Worm (Caenorhabditis elegans): ENCODE results near the gene tbx-31.
A peak's percentile ranks its signal among the peaks of the same experiment; 100 is the strongest.

Gene tbx-31

ce11 chrX:1703840-1704239 lies 29.9 kb upstream of the tbx-31 start, which contains the start of gene C36C9.5:
C36C9.5 (minus strand) TSS chrX:1703940.
- no peak for TF ChIP-seq nhr-41 (GFP tag; IDR thresholded peaks at IDR 0.05)
- no peak for TF ChIP-seq hif-1 (tag; optimal IDR thresholded peaks at IDR 0.05)
- no peak for TF ChIP-seq T26A8.4 (GFP tag; IDR thresholded peaks at IDR 0.05)
- no peak for TF ChIP-seq aly-2 (tag; optimal IDR thresholded peaks at IDR 0.05)
- no peak for TF ChIP-seq fkh-10 (GFP tag; optimal IDR thresholded peaks at IDR 0.05)
- no peak for TF ChIP-seq unc-39 (tag; optimal IDR thresholded peaks at IDR 0.05)
- TF ChIP-seq lin-38 (GFP tag; IDR thresholded peaks at IDR 0.05) = no peak
- TF ChIP-seq duxl-1 (tag; optimal IDR thresholded peaks at IDR 0.05; ENCODE audit: poor library complexity) = no peak
- TF ChIP-seq lin-39 (tag; optimal IDR thresholded peaks at IDR 0.05) = no peak
- no peak for TF ChIP-seq nhr-237 (tag; optimal IDR thresholded peaks at IDR 0.05)

DNA sequence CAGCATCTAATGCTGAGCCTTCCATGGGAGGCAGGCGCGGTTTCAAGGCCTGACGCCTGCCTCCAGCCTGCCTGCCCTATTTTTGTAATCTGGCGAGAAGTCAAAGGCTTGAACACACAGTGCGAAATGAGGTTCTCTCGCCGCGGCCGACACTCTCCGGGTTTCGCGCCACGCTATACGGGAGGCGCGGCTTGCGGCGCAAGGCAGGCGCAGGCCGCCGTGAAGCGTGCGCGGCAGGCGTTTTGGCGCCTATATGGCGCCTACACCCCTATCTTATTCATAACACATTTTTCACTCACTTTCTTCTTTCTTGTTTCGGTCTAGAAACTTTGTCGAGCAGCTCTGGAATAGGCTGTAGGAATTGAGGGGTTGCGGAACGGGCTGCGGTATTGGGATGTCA lies 29.1 kb upstream of the tbx-31 start:
- peak; percentile 92 for TF ChIP-seq set-16 (GFP tag; IDR thresholded peaks at IDR 0.05)
- TF ChIP-seq T20F7.1 (GFP tag; optimal IDR thresholded peaks at IDR 0.05) = no peak
- TF ChIP-seq egl-43 (GFP tag; IDR thresholded peaks at IDR 0.05) = peak; percentile 64; the same call in 1 of the 2 replicates
- no peak for TF ChIP-seq unc-62 (GFP tag; optimal IDR thresholded peaks at IDR 0.05 in 1 of 2)
- TF ChIP-seq unc-62 (tag; optimal IDR thresholded peaks at IDR 0.05) = no peak
- TF ChIP-seq sdz-12 (GFP tag; optimal IDR thresholded peaks at IDR 0.05) = no peak
- TF ChIP-seq jun-1 (tag; optimal IDR thresholded peaks at IDR 0.05) = no peak
- TF ChIP-seq fkh-10 (GFP tag; optimal IDR thresholded peaks at IDR 0.05) = no peak
- no peak for TF ChIP-seq lir-3 (tag; optimal IDR thresholded peaks at IDR 0.05)
- no peak for TF ChIP-seq nhr-10 (tag; optimal IDR thresholded peaks at IDR 0.05)
- TF ChIP-seq nhr-11 (tag; optimal IDR thresholded peaks at IDR 0.05) = no peak
- TF ChIP-seq ama-1 (optimal IDR thresholded peaks at IDR 0.05) = no peak
- no peak for TF ChIP-seq F37D6.2 (tag; optimal IDR thresholded peaks at IDR 0.05)
- TF ChIP-seq spr-3 (GFP tag; optimal IDR thresholded peaks at IDR 0.05) = no peak
- no peak for TF ChIP-seq ceh-32 (tag; optimal IDR thresholded peaks at IDR 0.05; ENCODE audit: poor library complexity)
- TF ChIP-seq snpc-1.2 (GFP tag; IDR thresholded peaks at IDR 0.05) = no peak
- TF ChIP-seq mdl-1 (tag; optimal IDR thresholded peaks at IDR 0.05) = no peak
- TF ChIP-seq zip-2 (tag; optimal IDR thresholded peaks at IDR 0.05) = no peak
- TF ChIP-seq ces-1 (GFP tag; optimal IDR thresholded peaks at IDR 0.05) = no peak
- no peak for TF ChIP-seq nhr-25 (tag; optimal IDR thresholded peaks at IDR 0.05; ENCODE audit: borderline replicate concordance, insufficient read depth)
- TF ChIP-seq aly-2 (tag; optimal IDR thresholded peaks at IDR 0.05) = no peak
- TF ChIP-seq aha-1 (tag) = peak; percentile 44
- TF ChIP-seq mxl-3 (GFP tag; optimal IDR thresholded peaks at IDR 0.05) = no peak

DNA sequence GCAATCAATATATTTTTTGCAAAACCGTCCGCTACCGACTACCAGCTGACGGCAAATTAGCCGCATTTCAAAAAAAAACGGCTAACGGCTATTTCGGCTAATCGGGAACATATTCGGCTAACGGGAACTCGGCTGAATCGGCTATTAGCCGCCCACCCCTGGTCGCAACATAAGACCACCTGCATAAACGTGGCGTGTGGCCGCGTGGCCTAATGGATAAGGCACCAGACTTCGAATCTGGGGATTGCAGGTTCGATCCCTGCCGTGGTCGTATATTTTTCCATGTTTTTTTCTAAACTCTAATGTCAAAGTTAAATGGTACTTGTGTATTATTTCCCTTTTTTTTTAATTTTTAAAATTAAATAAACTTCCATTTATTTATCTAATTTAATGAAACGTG lies 24.5 kb upstream of the tbx-31 start:
- TF ChIP-seq ceh-20 (GFP tag; IDR thresholded peaks at IDR 0.05) (no peak), T26A8.4 (GFP tag; IDR thresholded peaks at IDR 0.05) (no peak), zip-2 (tag; optimal IDR thresholded peaks at IDR 0.05) (no peak), nhr-11 (tag; optimal IDR thresholded peaks at IDR 0.05) (no peak), aly-2 (tag; optimal IDR thresholded peaks at IDR 0.05) (no peak), zag-1 (tag; optimal IDR thresholded peaks at IDR 0.05) (no peak), ceh-44 (GFP tag; IDR thresholded peaks at IDR 0.05) (no peak), nhr-28 (tag; optimal IDR thresholded peaks at IDR 0.05) (no peak), tag-97 (GFP tag; IDR thresholded peaks at IDR 0.05) (no peak), rbr-2 (tag; optimal IDR thresholded peaks at IDR 0.05) (no peak), F37D6.2 (tag; optimal IDR thresholded peaks at IDR 0.05) (no peak), saeg-2 (GFP tag; IDR thresholded peaks at IDR 0.05) (no peak), Y5F2A.4 (GFP tag; optimal IDR thresholded peaks at IDR 0.05) (no peak), pqm-1 (tag; optimal IDR thresholded peaks at IDR 0.05) (no peak), unc-130 (GFP tag; optimal IDR thresholded peaks at IDR 0.05) (no peak), arid-1 (GFP tag; conservative IDR thresholded peaks at IDR 0.05) (no peak), spr-3 (GFP tag; optimal IDR thresholded peaks at IDR 0.05) (no peak), lin-15B (tag; optimal IDR thresholded peaks at IDR 0.05) (no peak), set-16 (GFP tag; IDR thresholded peaks at IDR 0.05) (no peak)
